Worm (Caenorhabditis elegans): Measurements from ENCODE around the gene nta-1.

Gene nta-1

ce11 chrII:3721016-3721415, 22.6 kb downstream of the nta-1 start, which contains the start of gene C46E10.3:
Gene C46E10.3, plus strand, starts transcription at chrII:3721316.
- TF ChIP-seq syd-9 (tag; optimal IDR thresholded peaks at IDR 0.05) = no peak
- no peak for TF ChIP-seq nfya-1 (tag; optimal IDR thresholded peaks at IDR 0.05)
- TF ChIP-seq ceh-48 (tag; optimal IDR thresholded peaks at IDR 0.05) = no peak
- no peak for TF ChIP-seq ceh-22 (tag; optimal IDR thresholded peaks at IDR 0.05)
- no peak for TF ChIP-seq pqm-1 (tag; optimal IDR thresholded peaks at IDR 0.05)
- no peak for TF ChIP-seq pag-3 (tag; optimal IDR thresholded peaks at IDR 0.05; ENCODE audit: borderline replicate concordance)

- TF ChIP-seq ets-4 (tag; optimal IDR thresholded peaks at IDR 0.05) (no peak), eyg-1 (tag; optimal IDR thresholded peaks at IDR 0.05) (no peak), hlh-6 (tag; optimal IDR thresholded peaks at IDR 0.05) (no peak), ceh-2 (tag; optimal IDR thresholded peaks at IDR 0.05) (no peak)
Observed at ce11 chrII:3716961-3717360, 26.7 kb downstream of the nta-1 start, which contains the start of gene fbxc-52. Gene fbxc-52, plus strand, starts transcription at chrII:3717261.

- TF ChIP-seq fax-1 (tag; optimal IDR thresholded peaks at IDR 0.05) = no peak
- no peak for TF ChIP-seq T23F11.4 (GFP tag; optimal IDR thresholded peaks at IDR 0.05)
- no peak for TF ChIP-seq hlh-13 (GFP tag; optimal IDR thresholded peaks at IDR 0.05)
- TF ChIP-seq ztf-16 (tag; optimal IDR thresholded peaks at IDR 0.05) = no peak
- TF ChIP-seq elt-2 (tag; optimal IDR thresholded peaks at IDR 0.05) = no peak
- TF ChIP-seq ceh-9 (tag; optimal IDR thresholded peaks at IDR 0.05) = no peak
- no peak for TF ChIP-seq pros-1 (tag; optimal IDR thresholded peaks at IDR 0.05)
- TF ChIP-seq fkh-6 (tag; optimal IDR thresholded peaks at IDR 0.05) = no peak
- no peak for TF ChIP-seq madf-2 (tag; optimal IDR thresholded peaks at IDR 0.05)
- TF ChIP-seq K02D7.2 (tag; optimal IDR thresholded peaks at IDR 0.05) = no peak
- no peak for TF ChIP-seq F13H6.1 (tag; optimal IDR thresholded peaks at IDR 0.05)
- TF ChIP-seq C08G9.2 (tag; optimal IDR thresholded peaks at IDR 0.05) = no peak
Observed at ce11 chrII:3716455-3716854, 27.2 kb downstream of the nta-1 start, which contains the start of gene srh-99. Gene srh-99, minus strand, starts transcription at chrII:3716555.

- TF ChIP-seq elt-2 (tag; optimal IDR thresholded peaks at IDR 0.05) = no peak
- no peak for TF ChIP-seq hlh-6 (tag; optimal IDR thresholded peaks at IDR 0.05)
- no peak for TF ChIP-seq ztf-16 (tag; optimal IDR thresholded peaks at IDR 0.05)
- TF ChIP-seq unc-3 (GFP tag; conservative IDR thresholded peaks at IDR 0.05) = no peak
- no peak for TF ChIP-seq unc-3 (tag; optimal IDR thresholded peaks at IDR 0.05)
- no peak for TF ChIP-seq dve-1 (tag; optimal IDR thresholded peaks at IDR 0.05)
- no peak for TF ChIP-seq fkh-6 (tag; optimal IDR thresholded peaks at IDR 0.05)
- TF ChIP-seq mec-3 (tag; optimal IDR thresholded peaks at IDR 0.05; ENCODE audit: borderline replicate concordance) = no peak
- TF ChIP-seq ref-2 (tag; optimal IDR thresholded peaks at IDR 0.05) = no peak
- no peak for TF ChIP-seq fkh-10 (GFP tag; optimal IDR thresholded peaks at IDR 0.05)
- no peak for TF ChIP-seq ceh-45 (GFP tag; IDR thresholded peaks at IDR 0.05)
- no peak for TF ChIP-seq pax-1 (tag; optimal IDR thresholded peaks at IDR 0.05)
- no peak for TF ChIP-seq ceh-34 (tag; optimal IDR thresholded peaks at IDR 0.05)
- TF ChIP-seq lin-11 (tag; optimal IDR thresholded peaks at IDR 0.05) = no peak
- no peak for TF ChIP-seq odd-2 (tag; optimal IDR thresholded peaks at IDR 0.05)
- TF ChIP-seq ceh-24 (tag; optimal IDR thresholded peaks at IDR 0.05) = no peak
- TF ChIP-seq ceh-19 (GFP tag; optimal IDR thresholded peaks at IDR 0.05) = no peak
- no peak for TF ChIP-seq ceh-18 (tag; optimal IDR thresholded peaks at IDR 0.05)
Observed at ce11 chrII:3714595-3714994, 29.0 kb downstream of the nta-1 start, which contains the start of gene srh-100. Gene srh-100, minus strand, starts transcription at chrII:3714695.

- TF ChIP-seq odd-2 (tag; optimal IDR thresholded peaks at IDR 0.05) (no peak), sox-4 (tag; optimal IDR thresholded peaks at IDR 0.05) (no peak), hlh-30 (tag; optimal IDR thresholded peaks at IDR 0.05; ENCODE audit: insufficient read depth) (no peak), sdc-2 (tag; optimal IDR thresholded peaks at IDR 0.05) (no peak), C38D4.7 (GFP tag; optimal IDR thresholded peaks at IDR 0.05) (no peak), pax-1 (tag; optimal IDR thresholded peaks at IDR 0.05) (no peak), tbx-2 (tag; optimal IDR thresholded peaks at IDR 0.05) (no peak), nhr-11 (tag; optimal IDR thresholded peaks at IDR 0.05) (no peak), ceh-31 (tag; optimal IDR thresholded peaks at IDR 0.05) (no peak), hlh-15 (tag; optimal IDR thresholded peaks at IDR 0.05) (no peak)
Observed at ce11 chrII:3711047-3711446, 32.6 kb downstream of the nta-1 start, which contains the start of gene fbxc-53. Gene fbxc-53, plus strand, starts transcription at chrII:3711291.
